Worm (Caenorhabditis elegans) whole organism, L4 larva: ENCODE data around the gene F22B5.5.

Experiments
- ZK546.5 ChIP-seq, 2 experiments: sonication (generic microtip); optimal IDR thresholded peaks; 2 replicates each; lab custom pipeline; 2017; ENCODE audit warnings: missing biosample characterization in 2 of 2, missing genetic modification characterization in 2 of 2
- ceh-44 ChIP-seq: fragments of 200-800 bp; sonication (Bioruptor generic); IDR thresholded peaks from 2 replicates; pipeline ENCODE4 v1.3.6; 2022; ENCODE audit warnings: missing genetic modification reagents, missing genetic modification characterization, missing compliant biosample characterization
- ceh-62 ChIP-seq: sonication (generic microtip); optimal IDR thresholded peaks from 2 replicates; lab custom pipeline; 2017; ENCODE audit warnings: missing biosample characterization, missing genetic modification characterization
- lin-39 ChIP-seq: fragments of 150-350 bp; optimal IDR thresholded peaks from 2 replicates; lab custom pipeline; 2014; ENCODE audit warnings: missing biosample characterization, missing genetic modification reagents, missing genetic modification characterization
- nhr-76 ChIP-seq: fragments of 150-350 bp; optimal IDR thresholded peaks from 2 replicates; lab custom pipeline; 2014; ENCODE audit warnings: missing biosample characterization, missing genetic modification characterization
- snpc-4 ChIP-seq: fragments of 150-350 bp; optimal IDR thresholded peaks from 2 replicates; lab custom pipeline; 2014; ENCODE audit warnings: missing biosample characterization, missing genetic modification characterization

DNA sequence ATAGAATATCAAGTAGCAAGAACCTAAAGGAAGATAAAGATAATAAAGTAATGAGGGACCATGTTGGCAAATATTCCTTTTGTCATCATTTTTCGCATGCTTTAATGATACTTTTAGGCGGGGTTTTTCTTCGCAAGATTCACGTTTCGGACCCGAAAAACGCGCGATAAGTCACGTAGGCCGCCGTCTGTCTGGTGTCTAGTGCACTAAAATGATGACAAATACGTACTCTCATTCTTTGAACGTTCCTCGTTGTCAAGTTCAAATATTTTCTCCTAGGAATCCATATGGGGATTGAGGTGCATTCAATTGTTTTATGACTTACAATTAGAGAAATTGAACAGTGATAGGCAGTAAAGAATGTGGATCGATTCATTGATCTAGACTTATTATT is 29.4 kb upstream of the F22B5.5 start, which contains the start of gene taap-1:
- TF ChIP-seq snpc-4 (tag; lab: Kevin White, UChicago) (no peak), nhr-76 (tag; lab: Kevin White, UChicago) (no peak), ceh-44 (GFP tag; lab: Robert Waterston, UW) (no peak), lin-39 (tag; lab: Kevin White, UChicago) (no peak), ceh-62 (tag; lab: Kevin White, UChicago) (no peak), ZK546.5 (tag; optimal IDR thresholded peaks at IDR 0.05; lab: Kevin White, UChicago) (no peak)
